Fruit fly (Drosophila melanogaster): Measurements from ENCODE around the gene Rab3GAP1.

- TF ChIP-seq kay (GFP tag; ENCODE audit: borderline replicate concordance) (no peak), CG5204 (GFP tag; optimal IDR thresholded peaks at IDR 0.05) (no peak), CG11617 (GFP tag; optimal IDR thresholded peaks at IDR 0.05) (no peak), tj (GFP tag; optimal IDR thresholded peaks at IDR 0.05) (no peak), toe (GFP tag; optimal IDR thresholded peaks at IDR 0.05) (no peak), pad (GFP tag; optimal IDR thresholded peaks at IDR 0.05) (no peak)
These were observed 4.8 kb upstream of the Rab3GAP1 start for dm6 chr2L:1615753-1616152.

All from whole organism, adult.